Worm (Caenorhabditis elegans) whole organism, L4 larva: ENCODE data around the gene K06B4.15.

Experiments
- ceh-82 ChIP-seq: sonication (generic microtip); optimal IDR thresholded peaks from 2 replicates; lab custom pipeline; 2017; ENCODE audit warnings: missing biosample characterization, missing genetic modification characterization
- hlh-30 ChIP-seq: sonication (generic microtip); optimal IDR thresholded peaks from 2 replicates; lab custom pipeline; 2017; ENCODE audit warnings: antibody characterized with exemption, mild to moderate bottlenecking, missing genetic modification characterization, missing compliant biosample characterization; ENCODE audit not compliant: insufficient read depth
- nhr-42 ChIP-seq: fragments of 200-800 bp; sonication (Bioruptor generic); IDR thresholded peaks from 2 replicates; pipeline ENCODE4 v1.3.6; 2022; ENCODE audit warnings: missing genetic modification characterization, missing compliant biosample characterization

ce11 chrV:15710401-15710800 is 40.2 kb downstream of the K06B4.15 start, which contains the start of gene Y6E2A.1:
- TF ChIP-seq hlh-30: no peak
- TF ChIP-seq nhr-42 (GFP tag; lab: Robert Waterston, UW): no peak
- no peak for TF ChIP-seq ceh-82 (tag; lab: Kevin White, UChicago)
